Fruit fly (Drosophila melanogaster) Kc167 (cell line): ENCODE results near the gene Lk6.

ENCODE experiments used
- insv ChIP-seq: fragments of >200 bp; optimal IDR thresholded peaks from 3 replicates; lab custom pipeline; 2018; ENCODE audit warnings: missing external identifiers
- psq ChIP-seq: fragments of >200 bp; optimal IDR thresholded peaks from 2 replicates; lab custom pipeline; 2017; ENCODE audit warnings: missing external identifiers

DNA sequence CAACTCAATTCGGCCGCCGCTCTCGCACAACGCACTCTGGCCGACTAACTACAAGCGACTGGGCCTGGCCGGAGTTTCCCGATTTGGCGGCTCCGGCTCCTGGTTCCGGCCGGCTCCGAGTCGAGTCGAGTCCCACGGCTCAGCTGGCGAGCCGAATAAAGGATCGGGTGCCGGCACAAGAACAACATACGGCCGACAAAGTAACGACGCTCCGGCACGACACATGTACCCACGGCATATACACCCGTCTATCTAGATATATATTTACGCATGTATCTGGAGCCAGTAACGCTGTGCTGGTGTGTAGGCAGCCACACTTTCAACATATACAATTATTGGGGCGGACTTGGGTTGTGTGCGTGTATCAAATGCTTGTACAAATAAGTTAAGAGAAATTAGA, 7.2 kb upstream of the Lk6 start:
- TF ChIP-seq insv: no peak
- TF ChIP-seq psq (lab: Kevin White, UChicago): no peak
